Fruit fly (Drosophila melanogaster): Measurements from ENCODE around the gene dob.

dm6 chrX:15070811-15071479, 4.1 kb downstream of the dob start:
- TF ChIP-seq psq (GFP tag; optimal IDR thresholded peaks at IDR 0.05) (peak; percentile 29), fru (GFP tag; optimal IDR thresholded peaks at IDR 0.05) (peak; percentile 25), br (GFP tag; optimal IDR thresholded peaks at IDR 0.05) (no peak), h (GFP tag; optimal IDR thresholded peaks at IDR 0.05) (peak; percentile 58), sv (GFP tag; optimal IDR thresholded peaks at IDR 0.05) (no peak), N (GFP tag; optimal IDR thresholded peaks at IDR 0.05) (no peak), Dfd (GFP tag; optimal IDR thresholded peaks at IDR 0.05) (no peak), usp (GFP tag; optimal IDR thresholded peaks at IDR 0.05) (no peak), ey (GFP tag; optimal IDR thresholded peaks at IDR 0.05) (peak; percentile 24), foxo (GFP tag; optimal IDR thresholded peaks at IDR 0.05) (peak in 1 of 2 experiments; percentile 41)
